Worm (Caenorhabditis elegans) whole organism, L1 larva: ENCODE results near the gene din-1.

Experiments
- C16A3.4 ChIP-seq: fragments of 150-350 bp; optimal IDR thresholded peaks from 2 replicates; lab custom pipeline; 2014; ENCODE audit warnings: missing biosample characterization, missing genetic modification characterization
- F16B12.6 ChIP-seq: fragments of 150-350 bp; optimal IDR thresholded peaks from 2 replicates; lab custom pipeline; 2014; ENCODE audit warnings: missing biosample characterization, missing genetic modification characterization
- Y116A8C.19 ChIP-seq: sonication (generic microtip); optimal IDR thresholded peaks from 2 replicates; lab custom pipeline; 2016; ENCODE audit warnings: missing compliant biosample characterization, missing genetic modification characterization, borderline replicate concordance
- aha-1 ChIP-seq: fragments of 150-350 bp; optimal IDR thresholded peaks from 2 replicates; lab custom pipeline; 2014; ENCODE audit warnings: missing biosample characterization, missing genetic modification characterization
- alr-1 ChIP-seq: fragments of 200-800 bp; sonication (Bioruptor generic); optimal IDR thresholded peaks from 2 replicates; lab custom pipeline; 2018; ENCODE audit warnings: borderline replicate concordance, mild to moderate bottlenecking, missing genetic modification characterization, missing compliant biosample characterization
- ama-1 ChIP-seq: fragments of 150-350 bp; optimal IDR thresholded peaks from 2 replicates; lab custom pipeline; 2014
- blmp-1 ChIP-seq: fragments of 150-350 bp; optimal IDR thresholded peaks from 2 replicates; lab custom pipeline; 2014; ENCODE audit warnings: missing biosample characterization, missing genetic modification characterization
- ceh-63 ChIP-seq: fragments of 200-800 bp; sonication (Bioruptor generic); optimal IDR thresholded peaks from 2 replicates; lab custom pipeline; 2018; ENCODE audit warnings: mild to moderate bottlenecking, missing genetic modification characterization, missing compliant biosample characterization
- ceh-8 ChIP-seq: fragments of 200-800 bp; sonication (Bioruptor generic); optimal IDR thresholded peaks from 2 replicates; lab custom pipeline; 2018; ENCODE audit warnings: mild to moderate bottlenecking, missing genetic modification characterization, moderate library complexity, missing compliant biosample characterization
- ceh-88 ChIP-seq: fragments of 200-800 bp; sonication (Bioruptor generic); IDR thresholded peaks from 2 replicates; pipeline ENCODE4 v1.3.6; 2022; ENCODE audit warnings: missing genetic modification characterization, missing compliant biosample characterization
- ceh-90 ChIP-seq: sonication (generic microtip); optimal IDR thresholded peaks from 2 replicates; lab custom pipeline; 2016; ENCODE audit warnings: missing genetic modification characterization, missing compliant biosample characterization
- ces-1 ChIP-seq: fragments of 150-350 bp; optimal IDR thresholded peaks from 2 replicates; lab custom pipeline; 2014; ENCODE audit warnings: missing biosample characterization, missing genetic modification reagents, missing genetic modification characterization
- dpl-1 ChIP-seq, 3 experiments: fragments of 150-350 bp in 2 of 3; sonication (generic microtip) in 1 of 3; optimal IDR thresholded peaks; 2 replicates each; lab custom pipeline; 2014 to 2017; ENCODE audit warnings: missing biosample characterization in 3 of 3, missing genetic modification characterization in 3 of 3, missing genetic modification reagents in 3 of 3
- dsc-1 ChIP-seq: sonication (generic microtip); optimal IDR thresholded peaks from 2 replicates; lab custom pipeline; 2016; ENCODE audit warnings: mild to moderate bottlenecking, missing genetic modification characterization, missing compliant biosample characterization
- efl-1 ChIP-seq, 4 experiments: fragments of 150-350 bp; optimal IDR thresholded peaks in 3 of 4; peaks in 1 of 4; 1 replicate in 1 of 4; 2 replicates in 3 of 4; lab custom pipeline; 2014; ENCODE audit warnings: missing biosample characterization in 2 of 4, missing genetic modification characterization in 2 of 4, missing genetic modification reagents in 2 of 4
- efl-3 ChIP-seq: fragments of 200-800 bp; sonication (Bioruptor generic); optimal IDR thresholded peaks from 2 replicates; lab custom pipeline; 2018; ENCODE audit warnings: mild to moderate bottlenecking, missing genetic modification characterization, missing compliant biosample characterization
- egl-13 ChIP-seq: sonication (generic microtip); optimal IDR thresholded peaks from 2 replicates; lab custom pipeline; 2016; ENCODE audit warnings: missing genotype, missing genetic modification reagents, missing genetic modification characterization, missing compliant biosample characterization
- egl-27 ChIP-seq, 2 experiments: fragments of 150-350 bp in 1 of 2; sonication (generic microtip); optimal IDR thresholded peaks; 3 replicates each; lab custom pipeline; 2017 to 2018; ENCODE audit warnings: missing biosample characterization in 2 of 2, missing genetic modification characterization in 2 of 2, missing genetic modification reagents in 2 of 2
- elt-2 ChIP-seq: sonication (generic microtip); optimal IDR thresholded peaks from 2 replicates; lab custom pipeline; 2016; ENCODE audit warnings: missing genetic modification characterization, mild to moderate bottlenecking, inconsistent platforms, missing compliant biosample characterization, missing genetic modification reagents
- fkh-8 ChIP-seq: sonication (generic microtip); optimal IDR thresholded peaks from 2 replicates; lab custom pipeline; 2016; ENCODE audit warnings: mild to moderate bottlenecking, missing genetic modification characterization, missing compliant biosample characterization
- grh-1 ChIP-seq: fragments of 200-800 bp; sonication (Bioruptor generic); IDR thresholded peaks from 2 replicates; pipeline ENCODE4 v1.3.6; 2022; ENCODE audit warnings: missing genetic modification reagents, missing genetic modification characterization, missing compliant biosample characterization
- irx-1 ChIP-seq: sonication (generic microtip); optimal IDR thresholded peaks from 2 replicates; lab custom pipeline; 2016; ENCODE audit warnings: missing genetic modification characterization, missing compliant biosample characterization
- isw-1 ChIP-seq: fragments of 200-800 bp; sonication (Bioruptor generic); IDR thresholded peaks from 2 replicates; pipeline ENCODE4 v1.3.6; 2022; ENCODE audit warnings: missing genetic modification characterization, missing compliant biosample characterization
- lin-14 ChIP-seq: fragments of 200-800 bp; sonication (Bioruptor generic); optimal IDR thresholded peaks from 2 replicates; lab custom pipeline; 2018; ENCODE audit warnings: mild to moderate bottlenecking, missing genetic modification characterization, moderate library complexity, missing compliant biosample characterization
- lin-15B ChIP-seq: fragments of 150-350 bp; sonication (generic microtip); optimal IDR thresholded peaks from 3 replicates; lab custom pipeline; 2014; ENCODE audit warnings: missing biosample characterization, missing genetic modification characterization
- lin-35 ChIP-seq, 2 experiments: fragments of 150-350 bp; optimal IDR thresholded peaks; 2 replicates each; lab custom pipeline; 2014; ENCODE audit warnings: missing biosample characterization in 2 of 2, missing genetic modification characterization in 2 of 2, missing genetic modification reagents in 2 of 2
- mab-9 ChIP-seq: fragments of 200-800 bp; sonication (Bioruptor generic); IDR thresholded peaks from 2 replicates; pipeline ENCODE4 v1.3.6; 2022; ENCODE audit warnings: missing genetic modification reagents, missing genetic modification characterization, missing compliant biosample characterization
- mdl-1 ChIP-seq, 2 experiments: fragments of 150-350 bp; optimal IDR thresholded peaks; 2 replicates each; lab custom pipeline; 2014 to 2017; ENCODE audit warnings: missing biosample characterization in 2 of 2, missing genetic modification characterization in 2 of 2, inconsistent platforms in 1 of 2
- mep-1 ChIP-seq: fragments of 150-350 bp; optimal IDR thresholded peaks from 2 replicates; lab custom pipeline; 2014; ENCODE audit warnings: missing biosample characterization, missing genetic modification characterization
- nhr-19 ChIP-seq: fragments of 200-800 bp; sonication (Bioruptor generic); conservative IDR thresholded peaks from 2 replicates; pipeline ENCODE4 v1.3.6; 2022; ENCODE audit warnings: missing genetic modification characterization, missing compliant biosample characterization
- nhr-237 ChIP-seq: fragments of 150-350 bp; optimal IDR thresholded peaks from 2 replicates; lab custom pipeline; 2014; ENCODE audit warnings: missing biosample characterization, missing genetic modification characterization
- nhr-47 ChIP-seq: sonication (generic microtip); optimal IDR thresholded peaks from 2 replicates; lab custom pipeline; 2016; ENCODE audit warnings: mild to moderate bottlenecking, missing genetic modification characterization, moderate library complexity, missing compliant biosample characterization
- nhr-85 ChIP-seq: sonication (generic microtip); peaks from one replicate; lab custom pipeline; 2016; ENCODE audit warnings: missing genetic modification characterization, inconsistent platforms, missing compliant biosample characterization
- pqm-1 ChIP-seq: sonication (generic microtip); optimal IDR thresholded peaks from 3 replicates; lab custom pipeline; 2017; ENCODE audit warnings: missing biosample characterization, missing genetic modification characterization
- rnt-1 ChIP-seq: sonication (generic microtip); optimal IDR thresholded peaks from 2 replicates; lab custom pipeline; 2016; ENCODE audit warnings: mild to moderate bottlenecking, missing genetic modification characterization, moderate library complexity, missing compliant biosample characterization
- skn-1 ChIP-seq: fragments of 150-350 bp; optimal IDR thresholded peaks from 2 replicates; lab custom pipeline; 2014; ENCODE audit warnings: missing biosample characterization, missing genetic modification characterization
- snu-23 ChIP-seq: sonication (generic microtip); optimal IDR thresholded peaks from 2 replicates; lab custom pipeline; 2016; ENCODE audit warnings: missing genetic modification characterization, missing compliant biosample characterization
- sptf-1 ChIP-seq: fragments of 150-350 bp; optimal IDR thresholded peaks from 2 replicates; lab custom pipeline; 2014; ENCODE audit warnings: missing biosample characterization, missing genetic modification characterization
- swsn-7 ChIP-seq: sonication (generic microtip); optimal IDR thresholded peaks from 2 replicates; lab custom pipeline; 2016; ENCODE audit warnings: missing genetic modification characterization, missing compliant biosample characterization
- unc-30 ChIP-seq: sonication (generic microtip); optimal IDR thresholded peaks from 2 replicates; lab custom pipeline; 2017; ENCODE audit warnings: missing biosample characterization, missing genetic modification characterization
- unc-62 ChIP-seq: fragments of 150-350 bp; optimal IDR thresholded peaks from 2 replicates; lab custom pipeline; 2014; ENCODE audit warnings: missing biosample characterization, missing genetic modification reagents, missing genetic modification characterization
- unc-86 ChIP-seq: sonication (generic microtip); optimal IDR thresholded peaks from 2 replicates; lab custom pipeline; 2016; ENCODE audit warnings: missing genetic modification characterization, missing compliant biosample characterization
- unc-98 ChIP-seq: fragments of 200-800 bp; sonication (Bioruptor generic); IDR thresholded peaks from 2 replicates; pipeline ENCODE4 v1.3.6; 2022; ENCODE audit warnings: missing genetic modification characterization, missing compliant biosample characterization
- vab-15 ChIP-seq: sonication (generic microtip); optimal IDR thresholded peaks from 2 replicates; lab custom pipeline; 2017; ENCODE audit warnings: missing genotype, mild to moderate bottlenecking, missing genetic modification characterization, missing compliant biosample characterization
- zag-1 ChIP-seq: fragments of 150-350 bp; optimal IDR thresholded peaks from 2 replicates; lab custom pipeline; 2014; ENCODE audit warnings: missing biosample characterization, missing genetic modification characterization
- zip-4 ChIP-seq: fragments of 200-800 bp; sonication (Bioruptor generic); optimal IDR thresholded peaks from 2 replicates; lab custom pipeline; 2018; ENCODE audit warnings: mild to moderate bottlenecking, missing genetic modification characterization, moderate library complexity, missing compliant biosample characterization
- ztf-4 ChIP-seq: fragments of 150-350 bp; optimal IDR thresholded peaks from 2 replicates; lab custom pipeline; 2014; ENCODE audit warnings: missing biosample characterization, missing genetic modification characterization

Gene din-1

ce11 chrII:11634681-11635527, 1.5 kb upstream of the din-1 start (continued):
- peak; percentile 95 for TF ChIP-seq lin-14 (GFP tag; lab: Kevin White, UChicago)
- peak; percentile 20 for TF ChIP-seq vab-15 (tag; lab: Kevin White, UChicago)
- peak in 1 of 2 experiments; percentile 44 for TF ChIP-seq egl-27 (tag; optimal IDR thresholded peaks at IDR 0.05; lab: Kevin White, UChicago)
- peak; percentile 86 for TF ChIP-seq nhr-85 (tag; lab: Kevin White, UChicago)
- peak; percentile 15 for TF ChIP-seq F16B12.6
- no peak for TF ChIP-seq ceh-63 (GFP tag; lab: Kevin White, UChicago)
- TF ChIP-seq dsc-1 (tag; lab: Kevin White, UChicago): peak; percentile 42
- peak; percentile 58 for TF ChIP-seq C16A3.4 (tag; lab: Kevin White, UChicago)
- TF ChIP-seq egl-13 (tag; lab: Kevin White, UChicago): peak; percentile 63
- peak; percentile 23 for TF ChIP-seq irx-1 (tag; lab: Kevin White, UChicago)
- no peak for TF ChIP-seq elt-2 (tag; lab: Kevin White, UChicago)
- TF ChIP-seq aha-1: no peak
- TF ChIP-seq mab-9: peak; percentile 66
- peak; percentile 57 to 66 for TF ChIP-seq lin-35 (GFP tag; optimal IDR thresholded peaks at IDR 0.05; lab: Kevin White, UChicago)
- peak; percentile 78 for TF ChIP-seq nhr-47 (tag; lab: Kevin White, UChicago)
- TF ChIP-seq ztf-4 (tag; lab: Kevin White, UChicago): peak; percentile 83

- TF ChIP-seq irx-1 (tag; lab: Kevin White, UChicago) (peak; percentile 76), lin-35 (GFP tag; optimal IDR thresholded peaks at IDR 0.05; lab: Kevin White, UChicago) (peak; percentile 64 to 83), efl-1 (optimal IDR thresholded peaks at IDR 0.05; lab: Kevin White, UChicago) (peak; percentile 77 to 92), efl-1 (GFP tag; optimal IDR thresholded peaks at IDR 0.05 in 1 of 2; lab: Kevin White, UChicago) (peak; percentile 52 to 92), blmp-1 (peak; percentile 67), unc-62 (GFP tag; lab: Kevin White, UChicago) (no peak), ceh-63 (GFP tag; lab: Kevin White, UChicago) (no peak), unc-30 (tag; lab: Kevin White, UChicago) (no peak), swsn-7 (tag; lab: Kevin White, UChicago) (peak; percentile 89), egl-27 (tag; optimal IDR thresholded peaks at IDR 0.05; lab: Kevin White, UChicago) (peak; percentile 23 to 95), ceh-88 (GFP tag; lab: Robert Waterston, UW) (peak; percentile 82), ceh-90 (tag; lab: Kevin White, UChicago) (no peak), ces-1 (GFP tag; lab: Kevin White, UChicago) (no peak), lin-14 (GFP tag; lab: Kevin White, UChicago) (peak; percentile 98), dpl-1 (GFP tag; optimal IDR thresholded peaks at IDR 0.05; lab: Kevin White, UChicago) (peak; percentile 44 to 58 (median 51)), aha-1 (no peak), lin-15B (tag; lab: Kevin White, UChicago) (no peak), unc-86 (tag; lab: Kevin White, UChicago) (peak; percentile 82), snu-23 (GFP tag; lab: Kevin White, UChicago) (peak; percentile 96), skn-1 (tag; lab: Kevin White, UChicago) (peak; percentile 39), rnt-1 (tag; lab: Kevin White, UChicago) (peak; percentile 73), ama-1 (lab: Kevin White, UChicago) (no peak), efl-3 (GFP tag; lab: Kevin White, UChicago) (peak; percentile 23), grh-1 (GFP tag; lab: Robert Waterston, UW) (peak; percentile 66; the same call in 1 of the 2 replicates), nhr-237 (tag; lab: Kevin White, UChicago) (peak; percentile 41), isw-1 (GFP tag; lab: Robert Waterston, UW) (peak; percentile 75), unc-98 (GFP tag; lab: Robert Waterston, UW) (0 out of 2 replicates have a peak, but pooled peaks have one; percentile 9), zip-4 (GFP tag; lab: Kevin White, UChicago) (no peak), pqm-1 (tag; lab: Kevin White, UChicago) (no peak), sptf-1 (tag; lab: Kevin White, UChicago) (no peak), mep-1 (tag; lab: Kevin White, UChicago) (peak; percentile 73), Y116A8C.19 (tag; lab: Kevin White, UChicago) (no peak), F16B12.6 (peak; percentile 9), mdl-1 (tag; optimal IDR thresholded peaks at IDR 0.05; lab: Kevin White, UChicago) (peak in 1 of 2 experiments; percentile 97), ceh-8 (GFP tag; lab: Kevin White, UChicago) (peak; percentile 53), fkh-8 (tag; lab: Kevin White, UChicago) (peak; percentile 96), nhr-19 (GFP tag; lab: Robert Waterston, UW) (peak; percentile 84), zag-1 (tag; lab: Kevin White, UChicago) (peak; percentile 26), alr-1 (tag; lab: Kevin White, UChicago) (no peak)
Measured at ce11 chrII:11634057-11634676, 758 bp upstream of the din-1 start.
